Worm (Caenorhabditis elegans): ENCODE measurements around the gene rap-1.

The rap-1 gene

DNA sequence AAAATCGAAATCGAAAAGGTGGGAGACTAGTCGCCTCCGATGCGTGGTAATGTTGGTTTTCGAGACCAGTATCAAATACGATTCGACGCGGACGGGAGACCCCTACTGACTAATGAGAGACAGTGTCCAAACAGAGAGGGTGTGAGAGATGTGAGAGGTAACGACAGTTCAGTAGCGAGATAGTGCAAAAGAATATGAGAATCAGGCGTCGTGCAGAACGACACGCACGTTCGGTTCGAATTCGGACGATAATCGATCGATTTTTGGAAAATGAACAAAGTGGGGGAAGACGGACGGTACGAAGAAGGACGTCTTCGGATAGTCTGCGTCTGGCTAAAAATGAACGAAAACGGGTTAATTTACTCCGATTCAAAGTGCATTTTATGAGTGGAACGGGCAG, 3.3 kb upstream of the rap-1 start, which contains the start of gene D1046.16:
TSS of gene D1046.16 (plus strand) at position 195 of the 400 bp plus-strand sequence.
- TF ChIP-seq fkh-6 (tag; optimal IDR thresholded peaks at IDR 0.05) = no peak
- peak; percentile 31 for TF ChIP-seq ref-2 (tag; optimal IDR thresholded peaks at IDR 0.05)
- TF ChIP-seq ceh-31 (tag; optimal IDR thresholded peaks at IDR 0.05) = peak; percentile 20
- no peak for TF ChIP-seq unc-86 (tag; optimal IDR thresholded peaks at IDR 0.05)
- no peak for TF ChIP-seq fax-1 (tag; optimal IDR thresholded peaks at IDR 0.05)
- no peak for TF ChIP-seq hlh-15 (tag; optimal IDR thresholded peaks at IDR 0.05)

DNA sequence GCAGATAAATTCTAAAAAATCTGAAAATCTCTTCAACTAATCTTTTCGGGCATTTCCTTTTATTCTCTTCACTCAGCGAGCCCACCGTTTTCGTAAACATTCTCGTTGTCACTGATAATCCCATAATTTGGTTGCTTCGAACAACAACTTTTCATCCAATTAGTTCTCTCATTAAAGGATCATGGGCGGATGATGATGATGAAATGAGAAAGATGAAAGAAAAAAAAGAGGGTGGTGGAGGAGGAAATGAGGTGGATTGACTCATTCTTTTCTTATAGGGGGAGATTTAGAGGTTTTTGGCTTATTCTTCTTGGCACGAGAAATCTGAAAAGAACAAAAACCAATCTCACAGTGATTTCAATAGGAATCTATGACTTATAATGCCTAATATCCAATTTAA, 2.5 kb upstream of the rap-1 start:
- TF ChIP-seq sox-2 (GFP tag; IDR thresholded peaks at IDR 0.05) (no peak), Y22D7AL.16 (tag; optimal IDR thresholded peaks at IDR 0.05) (no peak), unc-42 (tag; optimal IDR thresholded peaks at IDR 0.05) (peak; percentile 4), hlh-30 (tag; optimal IDR thresholded peaks at IDR 0.05; ENCODE audit: insufficient read depth) (no peak)

DNA sequence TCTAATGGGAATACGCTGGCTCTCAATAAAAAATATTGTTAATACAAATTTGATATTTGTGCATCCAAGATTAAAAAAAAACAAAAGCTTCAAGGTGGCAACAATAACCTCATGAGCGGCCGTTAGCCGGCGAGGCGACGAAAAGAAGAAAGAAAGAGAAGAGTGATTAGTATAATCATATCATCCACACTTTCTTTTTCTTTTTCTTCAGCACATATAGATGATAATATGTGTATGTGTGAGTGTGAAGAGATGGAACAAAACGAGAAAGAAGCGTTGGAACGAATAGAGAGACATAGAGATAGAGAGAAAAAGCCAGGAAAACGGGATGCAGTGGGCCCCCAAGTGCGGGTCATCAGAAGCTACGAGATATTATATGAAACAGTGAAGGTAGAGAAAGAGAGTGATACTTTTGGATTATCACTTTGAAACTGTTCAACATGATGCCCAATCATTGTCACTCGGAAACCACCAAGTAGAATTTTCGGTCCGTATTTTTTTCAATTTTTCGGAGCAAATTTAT, 1.7 kb upstream of the rap-1 start:
- TF ChIP-seq ceh-9 (tag; optimal IDR thresholded peaks at IDR 0.05) (no peak), che-1 (tag; optimal IDR thresholded peaks at IDR 0.05) (no peak), pros-1 (tag; optimal IDR thresholded peaks at IDR 0.05) (no peak), nfya-1 (tag; optimal IDR thresholded peaks at IDR 0.05) (peak; percentile 45), unc-42 (tag; optimal IDR thresholded peaks at IDR 0.05) (peak; percentile 75), ceh-18 (tag; optimal IDR thresholded peaks at IDR 0.05) (peak; percentile 20), odd-2 (tag; optimal IDR thresholded peaks at IDR 0.05) (no peak)

DNA sequence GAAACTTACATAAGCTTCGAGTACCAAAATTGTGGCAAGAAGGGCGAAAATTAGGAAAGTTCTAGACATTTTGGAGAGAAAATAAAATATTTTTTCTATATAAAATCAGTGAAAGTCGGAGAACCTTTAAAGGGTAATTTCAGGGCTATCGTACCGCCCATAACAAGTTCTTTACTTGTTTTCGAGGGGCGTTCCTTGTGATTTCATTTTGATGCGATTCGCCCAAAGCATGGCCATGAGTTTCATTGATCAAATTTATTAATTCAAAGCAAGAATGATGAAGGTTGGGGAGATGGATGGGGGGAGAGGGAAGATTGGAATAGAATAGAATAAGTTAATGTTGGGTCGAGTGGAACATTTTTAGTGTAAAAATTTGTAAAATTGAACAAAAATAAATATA, 2.7 kb downstream of the rap-1 start, which contains the start of gene C27B7.9:
TSS of gene C27B7.9 (minus strand) at position 101 of the 400 bp plus-strand sequence.
- TF ChIP-seq mec-3 (tag; optimal IDR thresholded peaks at IDR 0.05; ENCODE audit: borderline replicate concordance) = no peak

DNA sequence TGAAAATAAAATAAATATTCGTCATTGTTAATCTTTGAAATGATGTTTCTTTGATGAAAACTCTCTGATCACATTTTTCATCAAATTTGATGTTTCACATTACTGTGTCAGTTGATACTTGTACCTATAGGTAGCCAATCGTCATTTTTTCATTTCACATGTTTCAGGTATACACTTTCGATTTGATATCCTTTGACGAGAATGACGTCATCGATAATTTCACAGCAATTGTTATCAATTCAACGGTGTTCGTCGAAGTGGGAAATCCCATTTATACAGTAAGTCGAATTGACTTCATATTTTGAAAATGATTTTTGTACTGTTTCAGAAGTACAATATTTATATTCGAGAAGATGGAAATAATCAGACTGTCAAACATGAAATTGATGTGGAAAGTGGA, 4.5 kb downstream of the rap-1 start:
- TF ChIP-seq sox-2 (GFP tag; IDR thresholded peaks at IDR 0.05) = no peak
- no peak for TF ChIP-seq ceh-45 (GFP tag; IDR thresholded peaks at IDR 0.05)
- TF ChIP-seq lim-6 (tag; optimal IDR thresholded peaks at IDR 0.05) = no peak
- TF ChIP-seq Y22D7AL.16 (tag; optimal IDR thresholded peaks at IDR 0.05) = no peak
- TF ChIP-seq hlh-30 (tag; optimal IDR thresholded peaks at IDR 0.05; ENCODE audit: insufficient read depth) = no peak
- TF ChIP-seq elt-2 (tag; optimal IDR thresholded peaks at IDR 0.05) = no peak

DNA sequence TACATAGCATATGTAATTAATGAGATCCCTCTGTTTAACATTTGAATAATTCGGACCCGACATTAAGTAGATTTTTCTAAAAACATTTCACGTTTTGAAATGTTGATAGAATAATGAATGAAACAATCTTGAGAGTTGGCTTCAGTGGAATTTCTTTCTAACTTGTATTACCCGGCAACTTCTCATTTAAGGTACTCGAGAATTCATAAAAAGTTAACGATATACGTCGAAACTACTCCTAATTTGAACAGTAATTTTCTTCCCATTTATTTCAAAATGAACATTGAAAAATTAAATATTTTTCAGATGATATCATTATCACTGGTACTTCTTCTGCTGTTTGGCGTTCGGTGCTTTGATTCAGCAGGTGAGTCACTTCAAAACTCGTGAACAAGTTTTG, 11.9 kb downstream of the rap-1 start, which contains the start of gene C27B7.7:
TSS of gene C27B7.7 (plus strand) at position 301 of the 400 bp plus-strand sequence.
- TF ChIP-seq K02D7.2 (tag; optimal IDR thresholded peaks at IDR 0.05) (no peak), ceh-6 (GFP tag; optimal IDR thresholded peaks at IDR 0.05) (no peak), npax-4 (tag; optimal IDR thresholded peaks at IDR 0.05) (no peak), Y22D7AL.16 (tag; optimal IDR thresholded peaks at IDR 0.05) (no peak), zip-5 (tag; optimal IDR thresholded peaks at IDR 0.05) (no peak), ztf-16 (tag; optimal IDR thresholded peaks at IDR 0.05) (no peak), unc-55 (GFP tag; optimal IDR thresholded peaks at IDR 0.05) (no peak)

DNA sequence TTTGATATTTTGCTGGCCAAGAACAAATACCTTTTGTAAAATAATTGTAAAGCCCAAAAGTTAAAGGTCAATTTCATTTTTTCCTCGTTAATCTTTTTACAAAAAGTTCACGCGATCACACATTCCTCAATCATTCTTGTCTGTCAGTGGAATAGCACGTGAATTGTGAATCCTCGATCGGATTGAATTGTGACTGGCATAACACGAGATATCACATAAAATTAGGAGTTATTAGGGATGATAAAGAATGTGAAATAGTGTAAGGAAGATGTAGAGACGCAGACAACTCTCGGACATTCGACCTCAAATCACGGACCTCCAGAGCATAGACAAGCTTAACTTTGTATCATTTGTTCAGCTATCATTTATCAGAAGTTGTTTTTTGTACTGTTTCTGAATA, 12.5 kb downstream of the rap-1 start, which contains the start of gene C27B7.6:
TSS of gene C27B7.6 (minus strand) at position 182 of the 400 bp plus-strand sequence.
- peak; percentile 69 for TF ChIP-seq unc-55 (GFP tag; optimal IDR thresholded peaks at IDR 0.05)
- no peak for TF ChIP-seq ceh-6 (GFP tag; optimal IDR thresholded peaks at IDR 0.05)

DNA sequence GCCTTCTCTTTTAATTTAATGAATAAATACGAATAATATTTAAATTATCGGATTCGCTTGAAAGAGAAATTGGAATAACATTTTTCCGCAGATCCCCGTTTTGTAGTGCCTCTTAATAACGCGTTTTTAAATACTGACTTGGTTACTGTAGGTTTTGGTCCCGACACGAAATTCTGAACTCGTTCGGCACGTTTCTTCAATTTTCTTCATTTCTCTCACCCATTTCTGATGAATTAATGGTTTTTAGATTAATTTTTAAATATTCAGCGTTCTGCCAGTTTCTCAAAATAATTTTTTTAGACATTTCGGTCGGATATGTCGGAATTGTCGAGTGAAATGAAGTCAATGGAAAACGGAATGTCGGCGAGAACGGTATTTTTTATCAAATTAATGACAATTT, 17.3 kb downstream of the rap-1 start, which contains the start of gene C27B7.5:
TSS of gene C27B7.5 (plus strand) at position 301 of the 400 bp plus-strand sequence.
- TF ChIP-seq hlh-30 (tag; optimal IDR thresholded peaks at IDR 0.05; ENCODE audit: insufficient read depth) (no peak), ceh-2 (tag; optimal IDR thresholded peaks at IDR 0.05) (no peak)

Data from whole organism, late embryonic.